Fruit fly (Drosophila melanogaster) whole organism, wandering third instar larva: ENCODE data around the gene Prtl99C.

Source experiments
- CG9705 ChIP-seq: fragments of 200-800 bp; sonication (Bioruptor generic); optimal IDR thresholded peaks from 2 replicates; lab custom pipeline; 2018; ENCODE audit warnings: missing biosample characterization, mild to moderate bottlenecking, missing genetic modification characterization
- CrebA ChIP-seq: fragments of 200-800 bp; sonication (Bioruptor generic); optimal IDR thresholded peaks from 2 replicates; lab custom pipeline; 2016; ENCODE audit warnings: missing biosample characterization, mild to moderate bottlenecking, missing genetic modification characterization, borderline replicate concordance
- GATAd ChIP-seq: sonication (Bioruptor generic); optimal IDR thresholded peaks from 2 replicates; lab custom pipeline; 2016; ENCODE audit warnings: missing biosample characterization, missing genetic modification characterization
- HLH106 ChIP-seq: fragments of 200-800 bp; optimal IDR thresholded peaks from 3 replicates; lab custom pipeline; 2019; ENCODE audit warnings: missing biosample characterization, mild to moderate bottlenecking, missing genetic modification characterization, moderate library complexity
- Jra ChIP-seq: sonication (Bioruptor generic); optimal IDR thresholded peaks from 2 replicates; lab custom pipeline; 2016; ENCODE audit warnings: missing biosample characterization, missing genetic modification characterization
- dl ChIP-seq, 2 experiments: fragments of 175-275, 200-275 bp in 1 of 2; fragments of 200-275 bp in 1 of 2; sonication (Bioruptor generic); optimal IDR thresholded peaks; lab custom pipeline; 2018; ENCODE audit warnings: mild to moderate bottlenecking in 2 of 2, missing biosample characterization in 2 of 2, missing genetic modification characterization in 2 of 2, moderate library complexity in 2 of 2; ENCODE audit not compliant: partially characterized antibody in 2 of 2, insufficient read depth in 1 of 2
- dmrt93B ChIP-seq: fragments of 200-800 bp; sonication (Bioruptor generic); optimal IDR thresholded peaks from 2 replicates; lab custom pipeline; 2018; ENCODE audit warnings: missing biosample characterization, mild to moderate bottlenecking, missing genetic modification characterization
- h ChIP-seq: fragments of 200-800 bp; sonication (Bioruptor generic); optimal IDR thresholded peaks from 3 replicates; lab custom pipeline; 2016; ENCODE audit warnings: missing biosample characterization, mild to moderate bottlenecking, missing genetic modification characterization
- pan ChIP-seq: fragments of >200 bp; optimal IDR thresholded peaks from 2 replicates; lab custom pipeline; 2017
- rgr ChIP-seq: fragments of 200-800 bp; sonication (Bioruptor generic); optimal IDR thresholded peaks from 3 replicates; lab custom pipeline; 2016; ENCODE audit warnings: missing biosample characterization, mild to moderate bottlenecking, missing genetic modification characterization
- tai ChIP-seq: sonication (Bioruptor generic); optimal IDR thresholded peaks from 2 replicates; lab custom pipeline; 2016; ENCODE audit warnings: missing biosample characterization, missing genetic modification characterization
- usp ChIP-seq: fragments of >200 bp; optimal IDR thresholded peaks from 2 replicates; lab custom pipeline; 2017; ENCODE audit warnings: missing biosample characterization, missing genetic modification characterization

dm6 chr3R:29880306-29880705 is 44.6 kb downstream of the Prtl99C start:
- TF ChIP-seq CG9705 (GFP tag; lab: Kevin White, UChicago) = no peak
- no peak for TF ChIP-seq dl (GFP tag; optimal IDR thresholded peaks at IDR 0.05; lab: Kevin White, UChicago; ENCODE audit: insufficient read depth in 1 of 2, partially characterized antibody in 2 of 2)
- no peak for TF ChIP-seq dmrt93B (GFP tag; lab: Kevin White, UChicago)
- no peak for TF ChIP-seq rgr (GFP tag; lab: Kevin White, UChicago)
- no peak for TF ChIP-seq usp (GFP tag; lab: Kevin White, UChicago)
- no peak for TF ChIP-seq CrebA (GFP tag; lab: Kevin White, UChicago)
- no peak for TF ChIP-seq tai (GFP tag; lab: Kevin White, UChicago)
- no peak for TF ChIP-seq HLH106 (tag; lab: Kevin White, UChicago)
- TF ChIP-seq pan (lab: Kevin White, UChicago) = no peak
- TF ChIP-seq Jra (GFP tag; lab: Kevin White, UChicago) = no peak
- TF ChIP-seq h = no peak
- no peak for TF ChIP-seq GATAd
